Fruit fly (Drosophila melanogaster) whole organism, embryonic: ENCODE results near the gene CG33687.

Experiments
- Abd-B ChIP-seq: fragments of 200-800 bp; sonication (Bioruptor generic); optimal IDR thresholded peaks from 2 replicates; lab custom pipeline; 2018; ENCODE audit warnings: missing biosample characterization, mild to moderate bottlenecking, missing genetic modification characterization, moderate library complexity
- Adf1 ChIP-seq: fragments of 200-800 bp; sonication (Bioruptor generic); IDR thresholded peaks from 2 replicates; pipeline ENCODE4 v1.3.6; 2022; ENCODE audit warnings: missing biosample characterization, missing genetic modification characterization
- C15 ChIP-seq: fragments of 200-800 bp; sonication (Bioruptor generic); IDR thresholded peaks from 3 replicates; pipeline ENCODE4 v1.3.6; 2022; ENCODE audit warnings: missing biosample characterization, missing genetic modification characterization
- CG10147 ChIP-seq: fragments of 200-800 bp; sonication (Bioruptor generic); optimal IDR thresholded peaks from 2 replicates; lab custom pipeline; 2019; ENCODE audit warnings: missing biosample characterization, mild to moderate bottlenecking, missing genetic modification characterization, moderate library complexity
- CG12104 ChIP-seq: fragments of 200-800 bp; sonication (Bioruptor generic); optimal IDR thresholded peaks from 3 replicates; lab custom pipeline; 2016; ENCODE audit warnings: missing biosample characterization, missing genetic modification characterization
- CG12155 ChIP-seq: fragments of 200-800 bp; sonication (Bioruptor generic); optimal IDR thresholded peaks from 3 replicates; lab custom pipeline; 2016; ENCODE audit warnings: missing biosample characterization, missing genetic modification characterization
- CG14860 ChIP-seq: fragments of 200-800 bp; sonication (Bioruptor generic); IDR thresholded peaks from 3 replicates; pipeline ENCODE4 v1.3.6; 2022; ENCODE audit warnings: missing biosample characterization, missing genetic modification characterization; ENCODE audit not compliant: partially characterized antibody
- CG15073 ChIP-seq: fragments of 200-800 bp; sonication (Bioruptor generic); optimal IDR thresholded peaks from 2 replicates; lab custom pipeline; 2016; ENCODE audit warnings: missing biosample characterization, missing genetic modification characterization
- CG1529 ChIP-seq: fragments of 200-800 bp; sonication (Bioruptor generic); optimal IDR thresholded peaks from 3 replicates; lab custom pipeline; 2018; ENCODE audit warnings: missing biosample characterization, missing genetic modification characterization
- CG15479 ChIP-seq: fragments of 200-800 bp; sonication (Bioruptor generic); optimal IDR thresholded peaks from 3 replicates; lab custom pipeline; 2019; ENCODE audit warnings: missing biosample characterization, mild to moderate bottlenecking, missing genetic modification characterization, moderate library complexity
- CG1647 ChIP-seq: fragments of 200-800 bp; sonication (Bioruptor generic); optimal IDR thresholded peaks from 3 replicates; lab custom pipeline; 2016; ENCODE audit warnings: missing biosample characterization, missing genetic modification characterization
- CG16863 ChIP-seq: fragments of 200-800 bp; sonication (Bioruptor generic); optimal IDR thresholded peaks from 3 replicates; lab custom pipeline; 2016; ENCODE audit warnings: missing biosample characterization, missing genetic modification characterization
- CG1792 ChIP-seq: fragments of 200-800 bp; sonication (Bioruptor generic); optimal IDR thresholded peaks from 2 replicates; lab custom pipeline; 2016; ENCODE audit warnings: missing biosample characterization, missing genetic modification characterization
- CG30020 ChIP-seq: fragments of 200-800 bp; optimal IDR thresholded peaks from 2 replicates; lab custom pipeline; 2019; ENCODE audit warnings: missing biosample characterization, mild to moderate bottlenecking, missing genetic modification characterization, moderate library complexity
- CG31224 ChIP-seq: fragments of 200-800 bp; sonication (Bioruptor generic); IDR thresholded peaks from 2 replicates; pipeline ENCODE4 v1.3.6; 2022; ENCODE audit warnings: missing biosample characterization, missing genetic modification characterization
- CG32767 ChIP-seq: fragments of 200-800 bp; sonication (Bioruptor generic); IDR thresholded peaks from 2 replicates; pipeline ENCODE4 v1.3.6; 2022; ENCODE audit warnings: missing biosample characterization, missing genetic modification characterization
- CG33213 ChIP-seq: fragments of 200-800 bp; sonication (Bioruptor generic); optimal IDR thresholded peaks from 3 replicates; lab custom pipeline; 2016; ENCODE audit warnings: missing biosample characterization, missing genetic modification characterization
- CG3847 ChIP-seq: fragments of 200-800 bp; sonication (Bioruptor generic); IDR thresholded peaks from 2 replicates; pipeline ENCODE4 v1.3.6; 2022; ENCODE audit warnings: missing biosample characterization, missing genetic modification characterization
- CG4820 ChIP-seq: fragments of 200-800 bp; sonication (Bioruptor generic); optimal IDR thresholded peaks from 3 replicates; lab custom pipeline; 2016; ENCODE audit warnings: missing biosample characterization, missing genetic modification characterization
- CG6689 ChIP-seq: fragments of 200-800 bp; sonication (Bioruptor generic); IDR thresholded peaks from 2 replicates; pipeline ENCODE4 v1.3.6; 2022; ENCODE audit warnings: missing biosample characterization, missing genetic modification characterization
- CG7745 ChIP-seq: fragments of 200-800 bp; sonication (Bioruptor generic); optimal IDR thresholded peaks from 2 replicates; lab custom pipeline; 2018; ENCODE audit warnings: missing biosample characterization, mild to moderate bottlenecking, missing genetic modification characterization, moderate library complexity
- CG7928 ChIP-seq: fragments of 200-800 bp; sonication (Bioruptor generic); optimal IDR thresholded peaks from 2 replicates; lab custom pipeline; 2017; ENCODE audit warnings: missing biosample characterization, mild to moderate bottlenecking, missing genetic modification characterization
- CG8388 ChIP-seq: fragments of 200-800 bp; sonication (Bioruptor generic); optimal IDR thresholded peaks from 2 replicates; lab custom pipeline; 2019; ENCODE audit warnings: missing biosample characterization, mild to moderate bottlenecking, missing genetic modification characterization, moderate library complexity
- CG9609 ChIP-seq: fragments of 200-800 bp; sonication (Bioruptor generic); optimal IDR thresholded peaks from 3 replicates; lab custom pipeline; 2016; ENCODE audit warnings: missing biosample characterization, missing genetic modification characterization
- Chrac-16 ChIP-seq: fragments of 200-800 bp; sonication (Bioruptor generic); optimal IDR thresholded peaks from 3 replicates; lab custom pipeline; 2016; ENCODE audit warnings: missing biosample characterization, missing genetic modification characterization
- CoRest ChIP-seq: fragments of 200-800 bp; sonication (Bioruptor generic); optimal IDR thresholded peaks from 3 replicates; lab custom pipeline; 2018; ENCODE audit warnings: missing biosample characterization, mild to moderate bottlenecking, missing genetic modification characterization, moderate library complexity
- Dip3 ChIP-seq: fragments of 200-800 bp; sonication (Bioruptor generic); optimal IDR thresholded peaks from 3 replicates; lab custom pipeline; 2016; ENCODE audit warnings: missing biosample characterization, missing genetic modification characterization
- Dll ChIP-seq: fragments of 200-800 bp; sonication (Bioruptor generic); IDR thresholded peaks from 4 replicates; pipeline ENCODE4 v1.3.6; 2022; ENCODE audit warnings: missing biosample characterization, missing genetic modification characterization; ENCODE audit not compliant: partially characterized antibody
- Hr39 ChIP-seq: fragments of >200 bp; optimal IDR thresholded peaks from 2 replicates; lab custom pipeline; 2017
- Hr78 ChIP-seq, 2 experiments: fragments of 200-800 bp in 1 of 2; fragments of >200 bp in 1 of 2; sonication (Bioruptor generic) in 1 of 2; optimal IDR thresholded peaks; 2 replicates each; lab custom pipeline; 2017 to 2019; ENCODE audit warnings: missing biosample characterization in 2 of 2, missing genetic modification characterization in 2 of 2, mild to moderate bottlenecking in 1 of 2, moderate library complexity in 1 of 2
- MESR4 ChIP-seq: fragments of 200-800 bp; sonication (Bioruptor generic); optimal IDR thresholded peaks from 2 replicates; lab custom pipeline; 2018; ENCODE audit warnings: missing biosample characterization, mild to moderate bottlenecking, missing genetic modification characterization, moderate library complexity
- Mad ChIP-seq: fragments of 200-800 bp; sonication (Bioruptor generic); optimal IDR thresholded peaks from 2 replicates; lab custom pipeline; 2016; ENCODE audit warnings: missing biosample characterization, missing genetic modification characterization
- NK7.1 ChIP-seq: fragments of 200-800 bp; sonication (Bioruptor generic); optimal IDR thresholded peaks from 3 replicates; lab custom pipeline; 2016; ENCODE audit warnings: missing biosample characterization, missing genetic modification characterization
- NfI ChIP-seq: fragments of 200-800 bp; sonication (Bioruptor generic); optimal IDR thresholded peaks from 3 replicates; lab custom pipeline; 2018; ENCODE audit warnings: missing biosample characterization, mild to moderate bottlenecking, missing genetic modification characterization, moderate library complexity
- Six4 ChIP-seq: fragments of 200-800 bp; sonication (Bioruptor generic); optimal IDR thresholded peaks from 2 replicates; lab custom pipeline; 2016; ENCODE audit warnings: missing biosample characterization, missing genetic modification characterization
- Sox100B ChIP-seq: fragments of 200-800 bp; sonication (Bioruptor generic); optimal IDR thresholded peaks from 3 replicates; lab custom pipeline; 2018; ENCODE audit warnings: missing biosample characterization, mild to moderate bottlenecking, missing genetic modification characterization
- aop ChIP-seq: fragments of 200-800 bp; sonication (Bioruptor generic); IDR thresholded peaks from 2 replicates; pipeline ENCODE4 v1.3.6; 2022; ENCODE audit warnings: missing biosample characterization, missing genetic modification characterization
- bab2 ChIP-seq: fragments of 200-800 bp; sonication (Bioruptor generic); optimal IDR thresholded peaks from 2 replicates; lab custom pipeline; 2016; ENCODE audit warnings: missing biosample characterization, missing genetic modification characterization
- bowl ChIP-seq: fragments of 200-800 bp; sonication (Bioruptor generic); IDR thresholded peaks from 2 replicates; pipeline ENCODE4 v1.3.6; 2022; ENCODE audit warnings: missing biosample characterization, missing genetic modification characterization
- bsh ChIP-seq, 2 experiments: fragments of 200-800 bp; sonication (Bioruptor generic); optimal IDR thresholded peaks; 2 replicates each; lab custom pipeline; 2017 to 2018; ENCODE audit warnings: mild to moderate bottlenecking in 2 of 2, missing biosample characterization in 2 of 2, missing genetic modification characterization in 2 of 2, moderate library complexity in 1 of 2
- dati ChIP-seq: fragments of 200-800 bp; sonication (Bioruptor generic); IDR thresholded peaks from 2 replicates; pipeline ENCODE4 v1.3.6; 2022; ENCODE audit warnings: missing biosample characterization, missing genetic modification characterization
- dm ChIP-seq: fragments of 200-800 bp; sonication (Bioruptor generic); optimal IDR thresholded peaks from 3 replicates; lab custom pipeline; 2016; ENCODE audit warnings: missing biosample characterization, missing genetic modification characterization
- fu2 ChIP-seq: fragments of 200-800 bp; sonication (Bioruptor generic); optimal IDR thresholded peaks from 2 replicates; lab custom pipeline; 2016; ENCODE audit warnings: missing biosample characterization, missing genetic modification characterization
- gro ChIP-seq: fragments of 200-800 bp; sonication (Bioruptor generic); optimal IDR thresholded peaks from 2 replicates; lab custom pipeline; 2016; ENCODE audit warnings: missing biosample characterization, missing genetic modification characterization
- hth ChIP-seq: fragments of >200 bp; optimal IDR thresholded peaks from 2 replicates; lab custom pipeline; 2017; ENCODE audit warnings: inconsistent platforms
- ind ChIP-seq: fragments of 200-800 bp; sonication (Bioruptor generic); optimal IDR thresholded peaks from 3 replicates; lab custom pipeline; 2016; ENCODE audit warnings: missing biosample characterization, missing genetic modification characterization
- inv ChIP-seq: fragments of 200-800 bp; sonication (Bioruptor generic); IDR thresholded peaks from 2 replicates; pipeline ENCODE4 v1.3.6; 2022; ENCODE audit warnings: missing biosample characterization, missing genetic modification characterization; ENCODE audit not compliant: partially characterized antibody
- maf-S ChIP-seq: fragments of 200-800 bp; sonication (Bioruptor generic); optimal IDR thresholded peaks from 2 replicates; lab custom pipeline; 2016; ENCODE audit warnings: missing biosample characterization, missing genetic modification characterization
- run ChIP-seq: fragments of 200-800 bp; sonication (Bioruptor generic); optimal IDR thresholded peaks from 3 replicates; lab custom pipeline; 2018; ENCODE audit warnings: missing biosample characterization, mild to moderate bottlenecking, missing genetic modification characterization
- sob ChIP-seq: fragments of 200-800 bp; sonication (Bioruptor generic); IDR thresholded peaks from 2 replicates; pipeline ENCODE4 v1.3.6; 2022; ENCODE audit warnings: missing biosample characterization, missing genetic modification characterization
- ssp ChIP-seq: fragments of 200-800 bp; sonication (Bioruptor generic); IDR thresholded peaks from 2 replicates; pipeline ENCODE4 v1.3.6; 2022; ENCODE audit warnings: missing biosample characterization, missing genetic modification characterization
- tin ChIP-seq: fragments of 200-800 bp; sonication (Bioruptor generic); optimal IDR thresholded peaks from 3 replicates; lab custom pipeline; 2016; ENCODE audit warnings: missing biosample characterization, missing genetic modification characterization
- wor ChIP-seq: fragments of 200-800 bp; sonication (Bioruptor generic); IDR thresholded peaks from 2 replicates; pipeline ENCODE4 v1.3.6; 2022; ENCODE audit warnings: missing biosample characterization, missing genetic modification characterization

CG33687 gene

DNA sequence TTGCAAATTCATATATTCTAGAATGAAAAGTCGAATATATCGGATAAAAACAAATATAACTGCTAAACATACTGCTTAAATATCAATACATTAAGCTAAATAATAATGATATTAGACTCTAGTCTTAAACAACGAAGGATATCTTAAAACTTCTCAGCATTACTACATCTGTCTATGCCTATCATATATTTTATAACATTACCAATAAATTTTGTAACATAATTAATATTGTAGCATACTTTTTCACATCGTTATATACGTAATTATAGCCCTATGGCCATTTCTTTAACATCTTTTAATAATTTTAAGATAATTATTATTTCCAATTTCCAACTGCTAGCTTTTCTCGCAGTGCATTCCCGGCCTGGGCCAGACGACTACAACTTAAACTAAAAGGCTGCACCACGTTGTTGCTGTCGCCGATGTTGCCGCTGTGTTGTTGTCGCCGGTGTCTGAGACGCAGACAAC is 24.8 kb upstream of the CG33687 start (continued):
- TF ChIP-seq CG12104 (GFP tag; lab: Kevin White, UChicago) (peak; percentile 6), fu2 (no peak), CG7928 (GFP tag; lab: Kevin White, UChicago) (no peak), NfI (GFP tag; lab: Kevin White, UChicago) (no peak), CG15073 (GFP tag; lab: Kevin White, UChicago) (no peak), bab2 (GFP tag; lab: Kevin White, UChicago) (no peak), tin (GFP tag; lab: Kevin White, UChicago) (no peak), ssp (no peak), CG4820 (GFP tag; lab: Kevin White, UChicago) (no peak), bsh (GFP tag; optimal IDR thresholded peaks at IDR 0.05; lab: Kevin White, UChicago) (peak; percentile 25 to 40), CG33213 (GFP tag; lab: Kevin White, UChicago) (no peak), bowl (GFP tag; lab: Robert Waterston, UW) (no peak), inv (GFP tag; lab: Robert Waterston, UW) (no peak), CoRest (tag; lab: Kevin White, UChicago) (peak; percentile 68), CG8388 (GFP tag; lab: Kevin White, UChicago) (peak; percentile 23), CG30020 (no peak), sob (GFP tag; lab: Robert Waterston, UW) (no peak), CG14860 (GFP tag; lab: Robert Waterston, UW) (no peak), Hr78 (GFP tag; optimal IDR thresholded peaks at IDR 0.05; lab: Kevin White, UChicago) (no peak), CG31224 (GFP tag; lab: Robert Waterston, UW) (no peak), Mad (no peak), Chrac-16 (no peak), wor (GFP tag; lab: Robert Waterston, UW) (no peak), CG7745 (no peak), hth (lab: Kevin White, UChicago) (no peak), CG32767 (GFP tag; lab: Robert Waterston, UW) (no peak), Six4 (GFP tag; lab: Kevin White, UChicago) (no peak), CG12155 (no peak), CG10147 (GFP tag; lab: Kevin White, UChicago) (no peak), CG1647 (GFP tag; lab: Kevin White, UChicago) (no peak), Dll (GFP tag; lab: Robert Waterston, UW) (no peak), CG9609 (GFP tag; lab: Kevin White, UChicago) (no peak), CG15479 (no peak), CG3847 (GFP tag; lab: Robert Waterston, UW) (no peak), Hr39 (lab: Kevin White, UChicago) (no peak), run (tag; lab: Kevin White, UChicago) (no peak), aop (GFP tag; lab: Robert Waterston, UW) (no peak), dm (GFP tag; lab: Kevin White, UChicago) (no peak), maf-S (GFP tag; lab: Kevin White, UChicago) (no peak), Dip3 (GFP tag; lab: Kevin White, UChicago) (no peak), C15 (GFP tag; lab: Robert Waterston, UW) (no peak), Sox100B (GFP tag; lab: Kevin White, UChicago) (peak; percentile 59), MESR4 (GFP tag; lab: Kevin White, UChicago) (no peak), CG1529 (GFP tag; lab: Kevin White, UChicago) (peak; percentile 32), Abd-B (no peak), ind (no peak), CG1792 (GFP tag; lab: Kevin White, UChicago) (no peak), CG16863 (no peak), NK7.1 (GFP tag; lab: Kevin White, UChicago) (no peak), Adf1 (GFP tag; lab: Robert Waterston, UW) (no peak), CG6689 (GFP tag; lab: Robert Waterston, UW) (no peak), gro (no peak), dati (no peak)
